Fruit fly (Drosophila melanogaster): Measurements from ENCODE around the gene CG12003.

The CG12003 gene

dm6 chr3L:1579169-1579853, 14.1 kb downstream of the CG12003 start (continued):
- TF ChIP-seq lmd (GFP tag; IDR thresholded peaks at IDR 0.05) (peak; percentile 53; the same call in 1 of the 2 replicates), ken (GFP tag; IDR thresholded peaks at IDR 0.05) (peak; percentile 58; the same call in 1 of the 3 replicates), CG16813 (GFP tag; IDR thresholded peaks at IDR 0.05; ENCODE audit: partially characterized antibody) (no peak), CG1647 (GFP tag; optimal IDR thresholded peaks at IDR 0.05) (no peak), fd102C (GFP tag; optimal IDR thresholded peaks at IDR 0.05) (peak; percentile 92), Optix (GFP tag; IDR thresholded peaks at IDR 0.05) (peak; percentile 73; the same call in 1 of the 3 replicates), CG16863 (GFP tag; optimal IDR thresholded peaks at IDR 0.05) (peak; percentile 56), CG12769 (tag; optimal IDR thresholded peaks at IDR 0.05) (peak; percentile 50), E2f2 (GFP tag; IDR thresholded peaks at IDR 0.05) (no peak; the same call in 1 of the 2 replicates), Med (GFP tag) (peak; percentile 86), slp2 (GFP tag; optimal IDR thresholded peaks at IDR 0.05) (peak; percentile 51), D19B (GFP tag; optimal IDR thresholded peaks at IDR 0.05) (peak; percentile 8), CG7987 (GFP tag; optimal IDR thresholded peaks at IDR 0.05) (peak; percentile 87), Jarid2 (GFP tag; optimal IDR thresholded peaks at IDR 0.05) (peak; percentile 46), ara (GFP tag; IDR thresholded peaks at IDR 0.05) (peak; percentile 84), CG6683 (GFP tag; optimal IDR thresholded peaks at IDR 0.05) (peak; percentile 48), CG2875 (GFP tag; optimal IDR thresholded peaks at IDR 0.05) (peak; percentile 88), zfh1 (GFP tag; IDR thresholded peaks at IDR 0.05) (peak; percentile 28), vfl (GFP tag; optimal IDR thresholded peaks at IDR 0.05) (no peak), HLH4C (GFP tag; IDR thresholded peaks at IDR 0.05; ENCODE audit: partially characterized antibody) (no peak), CG16779 (GFP tag; IDR thresholded peaks at IDR 0.05) (no peak), Hsf (GFP tag; optimal IDR thresholded peaks at IDR 0.05) (peak; percentile 43), nmo (GFP tag; optimal IDR thresholded peaks at IDR 0.05) (peak; percentile 63), da (GFP tag; optimal IDR thresholded peaks at IDR 0.05) (peak; percentile 68), CG11247 (GFP tag; IDR thresholded peaks at IDR 0.05) (no peak), CG17802 (tag; optimal IDR thresholded peaks at IDR 0.05) (peak; percentile 58), Elba2 (GFP tag; optimal IDR thresholded peaks at IDR 0.05) (no peak), ham (GFP tag; IDR thresholded peaks at IDR 0.05) (no peak), CG15011 (GFP tag; optimal IDR thresholded peaks at IDR 0.05) (peak; percentile 71), CG4820 (GFP tag; optimal IDR thresholded peaks at IDR 0.05) (peak; percentile 61), zen2 (GFP tag; IDR thresholded peaks at IDR 0.05; ENCODE audit: partially characterized antibody) (no peak), Adf1 (GFP tag; IDR thresholded peaks at IDR 0.05) (no peak; the same call in 1 of the 2 replicates), shn (GFP tag; optimal IDR thresholded peaks at IDR 0.05) (peak; percentile 69), Antp (GFP tag; optimal IDR thresholded peaks at IDR 0.05) (peak; percentile 68), zf30C (GFP tag; optimal IDR thresholded peaks at IDR 0.05) (no peak), CG7839 (tag; optimal IDR thresholded peaks at IDR 0.05) (peak; percentile 76), Fer3 (tag; optimal IDR thresholded peaks at IDR 0.05) (peak; percentile 61), Hmr (GFP tag; optimal IDR thresholded peaks at IDR 0.05) (peak; percentile 54), sob (GFP tag; IDR thresholded peaks at IDR 0.05) (peak; percentile 39; the same call in 1 of the 2 replicates), GATAe (GFP tag; conservative IDR thresholded peaks at IDR 0.05) (peak; percentile 14; the same call in 1 of the 2 replicates), ewg (GFP tag; optimal IDR thresholded peaks at IDR 0.05) (peak; percentile 41), usp (GFP tag; optimal IDR thresholded peaks at IDR 0.05) (no peak), twi (tag; optimal IDR thresholded peaks at IDR 0.05) (peak; percentile 75), Atf3 (GFP tag; optimal IDR thresholded peaks at IDR 0.05) (peak; percentile 7), CG4282 (GFP tag; optimal IDR thresholded peaks at IDR 0.05) (peak; percentile 31), ftz-f1 (GFP tag; optimal IDR thresholded peaks at IDR 0.05) (no peak), Xrp1 (GFP tag; IDR thresholded peaks at IDR 0.05) (peak; percentile 83), grau (tag; optimal IDR thresholded peaks at IDR 0.05) (peak; percentile 95), dimm (GFP tag; IDR thresholded peaks at IDR 0.05) (no peak), CG3847 (GFP tag; IDR thresholded peaks at IDR 0.05) (no peak)

All from whole organism, embryonic.